Worm (Caenorhabditis elegans) whole organism, L4/young adult: ENCODE measurements around the gene C17H12.8.
"Not testable (repeated sequence)": the region's sequence is repeated elsewhere in the genome, so short reads cannot be mapped to it uniquely, and the experiment has no call there.

ENCODE experiments used
- W03F9.2 ChIP-seq: fragments of 150-350 bp; optimal IDR thresholded peaks from 2 replicates; lab custom pipeline; 2014; ENCODE audit warnings: missing biosample characterization, missing genetic modification characterization
- dao-5 ChIP-seq: sonication (generic microtip); optimal IDR thresholded peaks from 2 replicates; lab custom pipeline; 2016; ENCODE audit warnings: missing genotype, missing genetic modification characterization, moderate library complexity, missing compliant biosample characterization
- him-1 ChIP-seq: sonication (generic microtip); optimal IDR thresholded peaks from 2 replicates; lab custom pipeline; 2016; ENCODE audit warnings: missing genotype, missing genetic modification reagents, missing genetic modification characterization, missing compliant biosample characterization

The C17H12.8 gene

ce11 chrIV:6803805-6804344, 14.6 kb upstream of the C17H12.8 start:
- no peak for TF ChIP-seq dao-5 (tag; lab: Kevin White, UChicago)
- no peak for TF ChIP-seq him-1 (tag; lab: Kevin White, UChicago)
- no peak for TF ChIP-seq W03F9.2 (tag; lab: Kevin White, UChicago)

- TF ChIP-seq him-1 (tag; lab: Kevin White, UChicago) (no peak), W03F9.2 (tag; lab: Kevin White, UChicago) (no peak), dao-5 (tag; lab: Kevin White, UChicago) (no peak)
Observed at ce11 chrIV:6804815-6805214, 13.7 kb upstream of the C17H12.8 start, which contains the start of gene C17H12.37. Gene C17H12.37, plus strand, starts transcription at chrIV:6805115.

- no peak for TF ChIP-seq dao-5 (tag; lab: Kevin White, UChicago)
- peak; percentile 43 for TF ChIP-seq him-1 (tag; lab: Kevin White, UChicago)
- TF ChIP-seq W03F9.2 (tag; lab: Kevin White, UChicago): no peak
Observed at ce11 chrIV:6806475-6807063, 11.9 kb upstream of the C17H12.8 start, which contains the start of gene C17H12.10. Gene C17H12.10, plus strand, starts transcription at chrIV:6806799.

- TF ChIP-seq W03F9.2 (tag; lab: Kevin White, UChicago): no peak
- no peak for TF ChIP-seq dao-5 (tag; lab: Kevin White, UChicago)
- peak; percentile 85 for TF ChIP-seq him-1 (tag; lab: Kevin White, UChicago)
Observed at ce11 chrIV:6809756-6810155, 8.7 kb upstream of the C17H12.8 start.

- TF ChIP-seq W03F9.2 (tag; lab: Kevin White, UChicago) (no peak), him-1 (tag; lab: Kevin White, UChicago) (no peak), dao-5 (tag; lab: Kevin White, UChicago) (no peak)
Observed at ce11 chrIV:6811808-6812207, 6.7 kb upstream of the C17H12.8 start, which contains the start of gene ceh-48. Gene ceh-48, plus strand, starts transcription at chrIV:6812108.

- TF ChIP-seq dao-5 (tag; lab: Kevin White, UChicago) (no peak), W03F9.2 (tag; lab: Kevin White, UChicago) (no peak)
Observed at ce11 chrIV:6817554-6817953, 949 bp upstream of the C17H12.8 start, which contains the start of gene C17H12.5. Gene C17H12.5, minus strand, starts transcription at chrIV:6817654.

ce11 chrIV:6821709-6822108, 3.2 kb downstream of the C17H12.8 start:
- TF ChIP-seq him-1 (tag; lab: Kevin White, UChicago) (no peak), dao-5 (tag; lab: Kevin White, UChicago) (no peak), W03F9.2 (tag; lab: Kevin White, UChicago) (no peak)

- no peak for TF ChIP-seq W03F9.2 (tag; lab: Kevin White, UChicago)
- no peak for TF ChIP-seq dao-5 (tag; lab: Kevin White, UChicago)
- TF ChIP-seq him-1 (tag; lab: Kevin White, UChicago): no peak
Observed at ce11 chrIV:6822406-6822805, 3.9 kb downstream of the C17H12.8 start, which contains the start of gene C17H12.6. Gene C17H12.6, minus strand, starts transcription at chrIV:6822506.

ce11 chrIV:6824622-6825021, 6.1 kb downstream of the C17H12.8 start, which contains the start of gene H20E11.3:
Gene H20E11.3, plus strand, starts transcription at chrIV:6824816.
- TF ChIP-seq W03F9.2 (tag; lab: Kevin White, UChicago): no peak
- no peak for TF ChIP-seq dao-5 (tag; lab: Kevin White, UChicago)
- TF ChIP-seq him-1 (tag; lab: Kevin White, UChicago): no peak

- TF ChIP-seq him-1, W03F9.2, dao-5 (tag; lab: Kevin White, UChicago): not testable (repeated sequence)
Observed at ce11 chrIV:6827477-6827876, 9.0 kb downstream of the C17H12.8 start, which contains the start of gene H20E11.2. Gene H20E11.2, plus strand, starts transcription at chrIV:6827777.

- TF ChIP-seq him-1 (tag; lab: Kevin White, UChicago) (no peak), W03F9.2 (tag; lab: Kevin White, UChicago) (no peak)
Observed at ce11 chrIV:6829902-6830301, 11.4 kb downstream of the C17H12.8 start, which contains the start of gene H20E11.1. Gene H20E11.1, plus strand, starts transcription at chrIV:6830145.

- no peak for TF ChIP-seq W03F9.2 (tag; lab: Kevin White, UChicago)
- TF ChIP-seq him-1 (tag; lab: Kevin White, UChicago): no peak
- no peak for TF ChIP-seq dao-5 (tag; lab: Kevin White, UChicago)
Observed at ce11 chrIV:6832194-6832593, 13.7 kb downstream of the C17H12.8 start.

ce11 chrIV:6833617-6834016, 15.1 kb downstream of the C17H12.8 start:
- no peak for TF ChIP-seq W03F9.2 (tag; lab: Kevin White, UChicago)
- TF ChIP-seq dao-5 (tag; lab: Kevin White, UChicago): no peak
- TF ChIP-seq him-1 (tag; lab: Kevin White, UChicago): no peak
